Worm (Caenorhabditis elegans) whole organism, L4/young adult: ENCODE measurements around the gene F52H2.15.

ENCODE experiments used
- W03F9.2 ChIP-seq: fragments of 150-350 bp; optimal IDR thresholded peaks from 2 replicates; lab custom pipeline; 2014; ENCODE audit warnings: missing biosample characterization, missing genetic modification characterization
- dao-5 ChIP-seq: sonication (generic microtip); optimal IDR thresholded peaks from 2 replicates; lab custom pipeline; 2016; ENCODE audit warnings: missing genotype, missing genetic modification characterization, moderate library complexity, missing compliant biosample characterization

ce11 chrX:2577442-2577841, 12.3 kb downstream of the F52H2.15 start, which contains the start of gene ttr-42:
- no peak for TF ChIP-seq dao-5 (tag; lab: Kevin White, UChicago)
- TF ChIP-seq W03F9.2 (tag; lab: Kevin White, UChicago) = no peak
